Fruit fly (Drosophila melanogaster) whole organism, prepupa: ENCODE results near the gene mus81.

Experiments used
- CG10669 ChIP-seq: fragments of 200-800 bp; sonication (Bioruptor generic); optimal IDR thresholded peaks from 3 replicates; lab custom pipeline; 2018; ENCODE audit warnings: missing biosample characterization, mild to moderate bottlenecking, missing genetic modification characterization, moderate library complexity
- CG11294 ChIP-seq: fragments of 200-800 bp; sonication (Bioruptor generic); IDR thresholded peaks from 2 replicates; pipeline ENCODE4 v1.3.6; 2022; ENCODE audit warnings: missing biosample characterization, missing genetic modification characterization
- CG11902 ChIP-seq: fragments of 200-800 bp; sonication (Bioruptor generic); optimal IDR thresholded peaks from 3 replicates; lab custom pipeline; 2016; ENCODE audit warnings: missing biosample characterization, missing genetic modification characterization
- CG1621 ChIP-seq: fragments of 200-800 bp; sonication (Bioruptor generic); optimal IDR thresholded peaks from 3 replicates; lab custom pipeline; 2018; ENCODE audit warnings: missing biosample characterization, mild to moderate bottlenecking, missing genetic modification characterization
- CG32006 ChIP-seq: fragments of 200-800 bp; sonication (Bioruptor generic); optimal IDR thresholded peaks from 3 replicates; lab custom pipeline; 2017; ENCODE audit warnings: missing biosample characterization, mild to moderate bottlenecking, missing genetic modification characterization
- CG34406 ChIP-seq: fragments of 200-800 bp; sonication (Bioruptor generic); optimal IDR thresholded peaks from 3 replicates; lab custom pipeline; 2016; ENCODE audit warnings: missing biosample characterization, missing genetic modification characterization
- CG3919 ChIP-seq: fragments of 200-800 bp; sonication (Bioruptor generic); optimal IDR thresholded peaks from 3 replicates; lab custom pipeline; 2016; ENCODE audit warnings: missing biosample characterization, missing genetic modification characterization
- CG4318 ChIP-seq: fragments of 200-800 bp; sonication (Bioruptor generic); optimal IDR thresholded peaks from 3 replicates; lab custom pipeline; 2017; ENCODE audit warnings: missing biosample characterization, mild to moderate bottlenecking, missing genetic modification characterization
- CG6276 ChIP-seq: fragments of 200-800 bp; sonication (Bioruptor generic); optimal IDR thresholded peaks from 2 replicates; lab custom pipeline; 2017; ENCODE audit warnings: missing biosample characterization, mild to moderate bottlenecking, missing genetic modification characterization
- CG6792 ChIP-seq: fragments of 200-800 bp; sonication (Bioruptor generic); optimal IDR thresholded peaks from 3 replicates; lab custom pipeline; 2016; ENCODE audit warnings: missing biosample characterization, missing genetic modification characterization
- CG6808 ChIP-seq: fragments of 200-800 bp; sonication (Bioruptor generic); optimal IDR thresholded peaks from 3 replicates; lab custom pipeline; 2017; ENCODE audit warnings: missing biosample characterization, missing genetic modification characterization, mild to moderate bottlenecking, moderate library complexity, missing genetic modification reagents
- CG8119 ChIP-seq: fragments of 200-800 bp; sonication (Bioruptor generic); IDR thresholded peaks from 3 replicates; pipeline ENCODE4 v1.3.6; 2022; ENCODE audit warnings: missing biosample characterization, missing genetic modification characterization
- CG8319 ChIP-seq: fragments of 200-800 bp; sonication (Bioruptor generic); optimal IDR thresholded peaks from 3 replicates; lab custom pipeline; 2016; ENCODE audit warnings: missing biosample characterization, missing genetic modification characterization
- CG8632 ChIP-seq: fragments of 200-800 bp; sonication (Bioruptor generic); optimal IDR thresholded peaks from 3 replicates; lab custom pipeline; 2016; ENCODE audit warnings: missing biosample characterization, missing genetic modification characterization
- CG9139 ChIP-seq: fragments of 200-800 bp; sonication (Bioruptor generic); optimal IDR thresholded peaks from 3 replicates; lab custom pipeline; 2017; ENCODE audit warnings: missing biosample characterization, mild to moderate bottlenecking, missing genetic modification characterization
- Eip75B ChIP-seq: fragments of 200-800 bp; sonication (Bioruptor generic); optimal IDR thresholded peaks from 3 replicates; lab custom pipeline; 2016; ENCODE audit warnings: missing biosample characterization, missing genetic modification characterization
- Eip78C ChIP-seq: fragments of 200-800 bp; sonication (Bioruptor generic); peaks from one replicate; lab custom pipeline; 2016; ENCODE audit warnings: missing biosample characterization, missing genetic modification characterization
- Eip93F ChIP-seq: fragments of 200-800 bp; sonication (Bioruptor generic); optimal IDR thresholded peaks from 2 replicates; lab custom pipeline; 2016; ENCODE audit warnings: missing biosample characterization, mild to moderate bottlenecking, missing genetic modification characterization
- Ets21C ChIP-seq: fragments of 200-800 bp; sonication (Bioruptor generic); optimal IDR thresholded peaks from 3 replicates; lab custom pipeline; 2016; ENCODE audit warnings: missing biosample characterization, missing genetic modification characterization
- Gug ChIP-seq: fragments of 200-800 bp; sonication (Bioruptor generic); IDR thresholded peaks from 2 replicates; pipeline ENCODE4 v1.3.6; 2022; ENCODE audit warnings: missing biosample characterization, missing genetic modification characterization
- Hr38 ChIP-seq: sonication (Bioruptor generic); optimal IDR thresholded peaks from 2 replicates; lab custom pipeline; 2016; ENCODE audit warnings: missing biosample characterization, missing genetic modification characterization
- Hr39 ChIP-seq: fragments of 200-800 bp; sonication (Bioruptor generic); optimal IDR thresholded peaks from 2 replicates; lab custom pipeline; 2016; ENCODE audit warnings: missing biosample characterization, missing genetic modification characterization
- Hr4 ChIP-seq: fragments of 200-800 bp; sonication (Bioruptor generic); optimal IDR thresholded peaks from 3 replicates; lab custom pipeline; 2016; ENCODE audit warnings: missing biosample characterization, missing genetic modification characterization
- Lpt ChIP-seq: fragments of 200-800 bp; sonication (Bioruptor generic); optimal IDR thresholded peaks from 3 replicates; lab custom pipeline; 2016; ENCODE audit warnings: missing biosample characterization, missing genetic modification characterization
- Met ChIP-seq: fragments of 200-800 bp; sonication (Bioruptor generic); optimal IDR thresholded peaks from 3 replicates; lab custom pipeline; 2016; ENCODE audit warnings: missing biosample characterization, missing genetic modification characterization
- OdsH ChIP-seq: fragments of 200-800 bp; sonication (Bioruptor generic); optimal IDR thresholded peaks from 3 replicates; lab custom pipeline; 2016; ENCODE audit warnings: missing biosample characterization, missing genetic modification characterization
- Smox ChIP-seq: fragments of 200-800 bp; sonication (Bioruptor generic); optimal IDR thresholded peaks from 3 replicates; lab custom pipeline; 2016; ENCODE audit warnings: missing biosample characterization, missing genetic modification characterization
- Sox102F ChIP-seq: fragments of 200-800 bp; sonication (Bioruptor generic); optimal IDR thresholded peaks from 2 replicates; lab custom pipeline; 2016; ENCODE audit warnings: missing biosample characterization, mild to moderate bottlenecking, missing genetic modification characterization
- Sox14 ChIP-seq: fragments of 200-800 bp; sonication (Bioruptor generic); optimal IDR thresholded peaks from 3 replicates; lab custom pipeline; 2016; ENCODE audit warnings: missing biosample characterization, missing genetic modification characterization
- achi ChIP-seq: fragments of 200-800 bp; sonication (Bioruptor generic); optimal IDR thresholded peaks from 3 replicates; lab custom pipeline; 2016; ENCODE audit warnings: missing biosample characterization, missing genetic modification characterization
- acj6 ChIP-seq: fragments of 200-800 bp; sonication (Bioruptor generic); optimal IDR thresholded peaks from 3 replicates; lab custom pipeline; 2016; ENCODE audit warnings: missing biosample characterization, missing genetic modification characterization
- cyc ChIP-seq: fragments of 200-800 bp; sonication (Bioruptor generic); optimal IDR thresholded peaks from 3 replicates; lab custom pipeline; 2016; ENCODE audit warnings: missing biosample characterization, missing genetic modification characterization
- dac ChIP-seq: fragments of 200-800 bp; sonication (Bioruptor generic); optimal IDR thresholded peaks from 2 replicates; lab custom pipeline; 2017; ENCODE audit warnings: missing biosample characterization, mild to moderate bottlenecking, missing genetic modification characterization
- dsx ChIP-seq: fragments of 200-800 bp; optimal IDR thresholded peaks from 3 replicates; lab custom pipeline; 2019; ENCODE audit warnings: missing biosample characterization, mild to moderate bottlenecking, missing genetic modification characterization, moderate library complexity; ENCODE audit not compliant: poor library complexity, severe bottlenecking
- eg ChIP-seq: fragments of 200-800 bp; sonication (Bioruptor generic); IDR thresholded peaks from 3 replicates; pipeline ENCODE4 v1.3.6; 2022; ENCODE audit warnings: missing biosample characterization, missing genetic modification characterization
- esn ChIP-seq: fragments of 200-800 bp; sonication (Bioruptor generic); optimal IDR thresholded peaks from 2 replicates; lab custom pipeline; 2016; ENCODE audit warnings: missing biosample characterization, mild to moderate bottlenecking, missing genetic modification characterization, moderate library complexity
- fkh ChIP-seq: fragments of 200-800 bp; sonication (Bioruptor generic); optimal IDR thresholded peaks from 3 replicates; lab custom pipeline; 2017; ENCODE audit warnings: missing biosample characterization, mild to moderate bottlenecking, missing genetic modification characterization, moderate library complexity
- net ChIP-seq: fragments of 200-800 bp; sonication (Bioruptor generic); optimal IDR thresholded peaks from 3 replicates; lab custom pipeline; 2016; ENCODE audit warnings: missing biosample characterization, missing genetic modification characterization
- pdm3 ChIP-seq: fragments of 200-800 bp; sonication (Bioruptor generic); optimal IDR thresholded peaks from 3 replicates; lab custom pipeline; 2016; ENCODE audit warnings: missing biosample characterization, missing genetic modification characterization
- salr ChIP-seq, 2 experiments: fragments of 200-800 bp; sonication (Bioruptor generic); optimal IDR thresholded peaks; 3 replicates each; lab custom pipeline; 2016 to 2018; ENCODE audit warnings: missing biosample characterization in 2 of 2, missing genetic modification characterization in 2 of 2, mild to moderate bottlenecking in 1 of 2
- spab ChIP-seq: fragments of 200-800 bp; sonication (Bioruptor generic); optimal IDR thresholded peaks from 2 replicates; lab custom pipeline; 2017; ENCODE audit warnings: missing biosample characterization, mild to moderate bottlenecking, missing genetic modification characterization, missing genetic modification reagents
- ss ChIP-seq, 2 experiments: fragments of 200-800 bp; sonication (Bioruptor generic); optimal IDR thresholded peaks; 2 replicates in 1 of 2; 3 replicates in 1 of 2; lab custom pipeline; 2017 to 2018; ENCODE audit warnings: mild to moderate bottlenecking in 2 of 2, missing biosample characterization in 2 of 2, missing genetic modification characterization in 2 of 2, moderate library complexity in 1 of 2
- svp ChIP-seq: fragments of 200-800 bp; sonication (Bioruptor generic); peaks from one replicate; lab custom pipeline; 2016; ENCODE audit warnings: missing biosample characterization, missing genetic modification characterization
- topi ChIP-seq: fragments of 200-800 bp; sonication (Bioruptor generic); optimal IDR thresholded peaks from 3 replicates; lab custom pipeline; 2016; ENCODE audit warnings: missing biosample characterization, missing genetic modification characterization
- vri ChIP-seq: fragments of 200-800 bp; sonication (Bioruptor generic); optimal IDR thresholded peaks from 3 replicates; lab custom pipeline; 2016; ENCODE audit warnings: missing biosample characterization, mild to moderate bottlenecking, missing genetic modification characterization

Gene mus81

DNA sequence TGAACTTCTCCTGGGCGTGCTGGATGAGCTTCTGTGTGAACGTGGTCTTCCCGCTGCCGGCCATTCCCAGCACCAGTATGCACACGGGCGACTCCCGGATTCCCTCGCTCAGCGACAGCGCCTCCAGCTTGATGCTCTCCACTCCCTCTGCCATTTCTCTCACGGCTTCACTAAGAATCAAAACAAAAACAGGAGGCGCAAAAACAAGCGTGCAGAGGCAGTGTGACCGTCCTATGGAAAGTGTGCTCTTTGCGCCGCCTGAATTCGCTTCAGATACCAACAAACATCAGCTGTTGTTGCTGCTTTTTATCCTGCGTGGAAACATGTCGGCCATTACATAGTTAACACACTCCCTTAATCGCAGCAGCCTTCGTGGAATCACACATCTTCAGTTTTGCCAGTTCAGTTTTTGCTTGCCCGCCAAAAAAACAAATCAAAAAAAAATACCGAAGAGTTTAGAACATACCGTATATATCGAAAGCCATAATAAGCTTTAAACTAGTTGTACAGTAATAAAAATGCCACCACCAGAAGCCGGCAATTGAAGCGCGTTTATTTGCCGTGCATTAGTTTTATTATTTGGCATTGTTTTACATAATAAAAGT, at the start of gene mus81, which contains the start of gene CG3704:
Gene mus81 (plus strand): TSS at position 496 of the 605 bp plus-strand sequence.
Gene CG3704 (minus strand): TSS at position 226 of the 605 bp plus-strand sequence.
- peak; percentile 19 for TF ChIP-seq CG1621
- TF ChIP-seq CG3919 (GFP tag; lab: Kevin White, UChicago): no peak
- TF ChIP-seq esn (GFP tag; lab: Kevin White, UChicago): peak; percentile 14

DNA sequence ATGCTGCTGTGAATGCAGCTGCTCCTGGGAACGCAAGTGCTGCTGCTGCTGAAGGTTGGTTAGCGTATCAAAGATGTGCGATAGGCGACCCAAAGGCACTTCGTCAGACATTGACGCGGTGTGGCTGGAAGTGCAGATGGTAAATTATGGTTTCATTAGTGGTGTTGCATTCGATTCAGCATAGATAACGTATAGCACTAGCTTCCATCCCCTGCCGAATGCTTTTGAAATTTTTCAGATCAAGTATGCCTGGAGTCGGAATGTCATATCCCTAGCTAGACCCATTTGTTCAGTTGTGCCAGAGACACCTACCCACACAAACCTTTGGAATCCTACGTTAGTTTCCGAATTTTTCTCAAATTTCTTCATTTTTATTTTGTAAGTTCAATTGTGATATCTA, 46.7 kb upstream of the mus81 start, which contains the start of gene CG11663:
Gene CG11663 (plus strand): TSS at position 301 of the 400 bp plus-strand sequence.
- no peak for TF ChIP-seq CG8119
- no peak for TF ChIP-seq topi (GFP tag; lab: Kevin White, UChicago)
- no peak for TF ChIP-seq net (GFP tag; lab: Kevin White, UChicago)
- no peak for TF ChIP-seq achi (GFP tag; lab: Kevin White, UChicago)
- no peak for TF ChIP-seq Eip78C
- TF ChIP-seq CG34406 (GFP tag; lab: Kevin White, UChicago): no peak
- no peak for TF ChIP-seq CG6808
- no peak for TF ChIP-seq CG1621
- no peak for TF ChIP-seq CG11902
- TF ChIP-seq CG32006 (GFP tag; lab: Kevin White, UChicago): no peak
- TF ChIP-seq CG6792 (GFP tag; lab: Kevin White, UChicago): no peak
- no peak for TF ChIP-seq Sox14 (GFP tag; lab: Kevin White, UChicago)
- TF ChIP-seq Hr4 (GFP tag; lab: Kevin White, UChicago): no peak
- no peak for TF ChIP-seq CG10669 (GFP tag; lab: Kevin White, UChicago)
- TF ChIP-seq Met (GFP tag; lab: Kevin White, UChicago): no peak
- no peak for TF ChIP-seq fkh (GFP tag; lab: Kevin White, UChicago)
- no peak for TF ChIP-seq Smox (GFP tag; lab: Kevin White, UChicago)
- no peak for TF ChIP-seq CG6276 (GFP tag; lab: Kevin White, UChicago)
- TF ChIP-seq dac (GFP tag; lab: Kevin White, UChicago): no peak

DNA sequence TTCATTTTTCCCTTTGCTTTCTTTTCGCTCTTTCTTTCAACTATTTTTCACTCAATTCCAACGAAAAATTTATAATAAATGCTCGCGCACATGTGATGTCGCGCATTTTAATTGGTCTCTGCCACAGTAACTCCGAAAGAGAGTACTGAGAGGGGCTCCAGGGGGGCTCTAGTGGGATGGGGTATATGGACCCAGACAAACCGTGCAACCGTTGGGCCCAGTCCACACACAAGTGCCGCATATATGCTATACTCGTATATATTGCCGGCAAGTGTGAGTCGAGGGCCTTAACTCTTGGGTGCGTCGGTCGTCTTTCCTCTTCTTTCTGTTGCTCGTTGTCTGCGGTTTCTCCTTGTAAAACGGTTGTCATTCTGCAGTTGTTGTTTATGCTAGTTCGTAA, 42.5 kb upstream of the mus81 start:
- TF ChIP-seq eg (GFP tag; lab: Robert Waterston, UW) (no peak), salr (GFP tag; optimal IDR thresholded peaks at IDR 0.05; lab: Kevin White, UChicago) (no peak), Hr4 (GFP tag; lab: Kevin White, UChicago) (no peak), CG8632 (GFP tag; lab: Kevin White, UChicago) (no peak), CG32006 (GFP tag; lab: Kevin White, UChicago) (no peak), Ets21C (GFP tag; lab: Kevin White, UChicago) (no peak), CG8119 (no peak), Met (GFP tag; lab: Kevin White, UChicago) (no peak), Lpt (GFP tag; lab: Kevin White, UChicago) (no peak), Eip93F (no peak), CG9139 (no peak), pdm3 (GFP tag; lab: Kevin White, UChicago) (no peak), CG4318 (no peak), CG34406 (GFP tag; lab: Kevin White, UChicago) (no peak), svp (GFP tag; lab: Kevin White, UChicago) (no peak), CG8319 (no peak), Sox102F (GFP tag; lab: Kevin White, UChicago) (no peak), Gug (GFP tag; lab: Robert Waterston, UW) (no peak), vri (GFP tag; lab: Kevin White, UChicago) (no peak), Sox14 (GFP tag; lab: Kevin White, UChicago) (no peak), Hr39 (GFP tag; lab: Kevin White, UChicago) (no peak), achi (GFP tag; lab: Kevin White, UChicago) (no peak), CG11294 (GFP tag; lab: Robert Waterston, UW) (no peak), CG3919 (GFP tag; lab: Kevin White, UChicago) (peak; percentile 18), net (GFP tag; lab: Kevin White, UChicago) (peak; percentile 37), acj6 (GFP tag; lab: Kevin White, UChicago) (no peak), Smox (GFP tag; lab: Kevin White, UChicago) (no peak), CG6808 (no peak), CG6276 (GFP tag; lab: Kevin White, UChicago) (no peak), spab (GFP tag; lab: Kevin White, UChicago) (no peak), dsx (GFP tag; lab: Kevin White, UChicago) (peak; percentile 11), ss (GFP tag; optimal IDR thresholded peaks at IDR 0.05; lab: Kevin White, UChicago) (peak; percentile 14 to 25), CG10669 (GFP tag; lab: Kevin White, UChicago) (peak; percentile 17), Hr38 (GFP tag; lab: Kevin White, UChicago) (no peak), Eip75B (GFP tag; lab: Kevin White, UChicago) (peak; percentile 13), Eip78C (peak; percentile 55), cyc (no peak), fkh (GFP tag; lab: Kevin White, UChicago) (no peak), OdsH (GFP tag; lab: Kevin White, UChicago) (no peak)
